Worm (Caenorhabditis elegans) whole organism, young adult: ENCODE data around the gene C50F4.8.

Experiments
- hsf-1 ChIP-seq: fragments of 200-800 bp; sonication (Bioruptor generic); IDR thresholded peaks from 2 replicates; pipeline ENCODE4 v1.3.6; 2022; ENCODE audit warnings: missing genetic modification reagents, missing genetic modification characterization, missing compliant biosample characterization
- lin-54 ChIP-seq: fragments of 200-800 bp; sonication (Bioruptor generic); optimal IDR thresholded peaks from 2 replicates; lab custom pipeline; 2018; ENCODE audit warnings: mild to moderate bottlenecking, missing genetic modification characterization, missing compliant biosample characterization
- nfya-1 ChIP-seq: sonication (generic microtip); optimal IDR thresholded peaks from 2 replicates; lab custom pipeline; 2017; ENCODE audit warnings: antibody characterized with exemption, missing compliant biosample characterization, missing genetic modification characterization, borderline replicate concordance; ENCODE audit not compliant: insufficient read depth
- snpc-1.1 ChIP-seq: sonication (generic microtip); optimal IDR thresholded peaks from 2 replicates; lab custom pipeline; 2017; ENCODE audit warnings: missing genetic modification characterization, mild to moderate bottlenecking, missing compliant biosample characterization, antibody characterized with exemption, moderate library complexity, missing genotype, missing genetic modification reagents; ENCODE audit not compliant: insufficient read depth
- snpc-1.3 ChIP-seq: sonication (generic microtip); optimal IDR thresholded peaks from 2 replicates; lab custom pipeline; 2017; ENCODE audit warnings: missing genetic modification characterization, mild to moderate bottlenecking, missing compliant biosample characterization, antibody characterized with exemption, moderate library complexity, missing genotype, missing genetic modification reagents; ENCODE audit not compliant: insufficient read depth
- unc-62 ChIP-seq: fragments of 150-350 bp; optimal IDR thresholded peaks from 2 replicates; lab custom pipeline; 2014; ENCODE audit warnings: missing biosample characterization, missing genetic modification reagents, missing genetic modification characterization

ce11 chrV:9524099-9524498 is 5.4 kb upstream of the C50F4.8 start, which contains the start of gene C50F4.9:
- TF ChIP-seq unc-62 (GFP tag; lab: Kevin White, UChicago) (no peak), snpc-1.3 (no peak), nfya-1 (tag; lab: Kevin White, UChicago) (no peak), lin-54 (GFP tag; lab: Kevin White, UChicago) (no peak), hsf-1 (no peak), snpc-1.1 (tag; lab: Kevin White, UChicago) (no peak)
